Fruit fly (Drosophila melanogaster): ENCODE results near the gene Fgop2.

- no peak for TF ChIP-seq Ets98B (GFP tag; IDR thresholded peaks at IDR 0.05)
- TF ChIP-seq D1 (tag; optimal IDR thresholded peaks at IDR 0.05) = no peak
- no peak for TF ChIP-seq EcR (GFP tag; optimal IDR thresholded peaks at IDR 0.05)
- no peak for TF ChIP-seq CG32121 (GFP tag; IDR thresholded peaks at IDR 0.05)
- TF ChIP-seq rn (GFP tag; IDR thresholded peaks at IDR 0.05) = no peak
- no peak for TF ChIP-seq CG8159 (tag; optimal IDR thresholded peaks at IDR 0.05)
- no peak for TF ChIP-seq CG34367 (tag; optimal IDR thresholded peaks at IDR 0.05)
- no peak for TF ChIP-seq Snoo (tag; optimal IDR thresholded peaks at IDR 0.05)
- TF ChIP-seq CG17806 (tag; optimal IDR thresholded peaks at IDR 0.05) = no peak
- TF ChIP-seq CG4496 (GFP tag; IDR thresholded peaks at IDR 0.05) = no peak
- no peak for TF ChIP-seq CG15710 (tag; optimal IDR thresholded peaks at IDR 0.05)
These were observed 15.1 kb upstream of the Fgop2 start, which contains the start of the genes Atac1 and Hmgcl for dm6 chr2L:6960165-6960564.

Measured in whole organism, pupa.